Worm (Caenorhabditis elegans) whole organism, mixed stage, embryonic: ENCODE results near the gene srw-89.

Experiments used
- M03D4.4 ChIP-seq: sonication (generic microtip); optimal IDR thresholded peaks from 2 replicates; lab custom pipeline; 2017; ENCODE audit warnings: mild to moderate bottlenecking, missing genetic modification characterization, missing compliant biosample characterization
- bed-3 ChIP-seq: fragments of 200-800 bp; sonication (Bioruptor generic); optimal IDR thresholded peaks from 3 replicates; lab custom pipeline; 2018; ENCODE audit warnings: mild to moderate bottlenecking, missing genetic modification characterization, moderate library complexity, missing compliant biosample characterization
- blmp-1 ChIP-seq: fragments of 150-350 bp; optimal IDR thresholded peaks from 2 replicates; lab custom pipeline; 2014; ENCODE audit warnings: missing biosample characterization, missing genetic modification characterization
- ceh-39 ChIP-seq: fragments of 150-350 bp; optimal IDR thresholded peaks from 2 replicates; lab custom pipeline; 2014; ENCODE audit warnings: missing biosample characterization, missing genetic modification characterization
- ceh-83 ChIP-seq: fragments of 200-800 bp; sonication (Bioruptor generic); optimal IDR thresholded peaks from 2 replicates; lab custom pipeline; 2018; ENCODE audit warnings: mild to moderate bottlenecking, missing genetic modification characterization, missing compliant biosample characterization
- ces-1 ChIP-seq: fragments of 150-350 bp; optimal IDR thresholded peaks from 2 replicates; lab custom pipeline; 2014; ENCODE audit warnings: missing biosample characterization, missing genetic modification reagents, missing genetic modification characterization
- cnd-1 ChIP-seq: fragments of 200-800 bp; sonication (Bioruptor generic); optimal IDR thresholded peaks from 2 replicates; lab custom pipeline; 2018; ENCODE audit warnings: mild to moderate bottlenecking, missing genetic modification characterization, missing compliant biosample characterization
- drap-1 ChIP-seq: fragments of 200-800 bp; sonication (Bioruptor generic); optimal IDR thresholded peaks from 3 replicates; lab custom pipeline; 2018; ENCODE audit warnings: mild to moderate bottlenecking, missing genetic modification characterization, missing compliant biosample characterization
- elt-1 ChIP-seq: sonication (generic microtip); optimal IDR thresholded peaks from 2 replicates; lab custom pipeline; 2017; ENCODE audit warnings: missing genetic modification characterization, mild to moderate bottlenecking, missing compliant biosample characterization, antibody characterized with exemption, moderate library complexity, borderline replicate concordance; ENCODE audit not compliant: insufficient read depth
- elt-3 ChIP-seq: fragments of 150-350 bp; optimal IDR thresholded peaks from 2 replicates; lab custom pipeline; 2014; ENCODE audit warnings: missing biosample characterization, missing genetic modification characterization
- flh-1 ChIP-seq: fragments of 200-800 bp; sonication (Bioruptor generic); optimal IDR thresholded peaks from 2 replicates; lab custom pipeline; 2018; ENCODE audit warnings: mild to moderate bottlenecking, missing genetic modification characterization, moderate library complexity, missing compliant biosample characterization
- ham-2 ChIP-seq: fragments of 200-800 bp; sonication (Bioruptor generic); optimal IDR thresholded peaks from 2 replicates; lab custom pipeline; 2018; ENCODE audit warnings: mild to moderate bottlenecking, missing genetic modification characterization, missing compliant biosample characterization
- hlh-1 ChIP-seq: fragments of 150-350 bp; optimal IDR thresholded peaks from 2 replicates; lab custom pipeline; 2014; ENCODE audit warnings: missing biosample characterization, missing genetic modification reagents, missing genetic modification characterization
- lin-32 ChIP-seq: fragments of 200-800 bp; sonication (Bioruptor generic); optimal IDR thresholded peaks from 2 replicates; lab custom pipeline; 2018; ENCODE audit warnings: mild to moderate bottlenecking, missing genetic modification characterization, missing compliant biosample characterization
- lsy-2 ChIP-seq: fragments of 150-350 bp; optimal IDR thresholded peaks from 2 replicates; lab custom pipeline; 2014; ENCODE audit warnings: missing biosample characterization, missing genetic modification characterization
- mab-5 ChIP-seq: fragments of 150-350 bp; optimal IDR thresholded peaks from 2 replicates; lab custom pipeline; 2014; ENCODE audit warnings: missing biosample characterization, missing genetic modification characterization
- mls-2 ChIP-seq: sonication (generic microtip); optimal IDR thresholded peaks from 2 replicates; lab custom pipeline; 2016; ENCODE audit warnings: mild to moderate bottlenecking, missing genetic modification characterization, moderate library complexity, missing compliant biosample characterization
- nhr-12 ChIP-seq: fragments of 150-350 bp; optimal IDR thresholded peaks from 2 replicates; lab custom pipeline; 2014; ENCODE audit warnings: missing biosample characterization, missing genetic modification characterization
- nhr-2 ChIP-seq: fragments of 150-350 bp; optimal IDR thresholded peaks from 2 replicates; lab custom pipeline; 2014; ENCODE audit warnings: missing biosample characterization, missing genetic modification characterization
- nhr-237 ChIP-seq: fragments of 150-350 bp; optimal IDR thresholded peaks from 2 replicates; lab custom pipeline; 2014; ENCODE audit warnings: missing biosample characterization, missing genetic modification characterization
- nhr-28 ChIP-seq: fragments of 150-350 bp; optimal IDR thresholded peaks from 2 replicates; lab custom pipeline; 2014; ENCODE audit warnings: missing biosample characterization, missing genetic modification characterization
- nhr-76 ChIP-seq: sonication (generic microtip); optimal IDR thresholded peaks from 2 replicates; lab custom pipeline; 2017; ENCODE audit warnings: missing biosample characterization, missing genetic modification characterization
- pha-4 ChIP-seq: fragments of 150-350 bp; optimal IDR thresholded peaks from 2 replicates; lab custom pipeline; 2018; ENCODE audit warnings: missing biosample characterization, missing genetic modification reagents, missing genetic modification characterization
- sem-2 ChIP-seq: fragments of 200-800 bp; sonication (Bioruptor generic); optimal IDR thresholded peaks from 2 replicates; lab custom pipeline; 2018; ENCODE audit warnings: mild to moderate bottlenecking, missing genetic modification characterization, missing compliant biosample characterization
- tbx-8 ChIP-seq: fragments of 200-800 bp; sonication (Bioruptor generic); optimal IDR thresholded peaks from 2 replicates; lab custom pipeline; 2018; ENCODE audit warnings: mild to moderate bottlenecking, missing genetic modification characterization, moderate library complexity, missing compliant biosample characterization
- unc-120 ChIP-seq: sonication (generic microtip); optimal IDR thresholded peaks from 2 replicates; lab custom pipeline; 2017; ENCODE audit warnings: missing genetic modification characterization, missing compliant biosample characterization; ENCODE audit not compliant: poor library complexity, severe bottlenecking
- unc-39 ChIP-seq: fragments of 150-350 bp; optimal IDR thresholded peaks from 2 replicates; lab custom pipeline; 2014; ENCODE audit warnings: missing biosample characterization, missing genetic modification characterization
- unc-62 ChIP-seq: fragments of 150-350 bp; optimal IDR thresholded peaks from 2 replicates; lab custom pipeline; 2014; ENCODE audit warnings: missing biosample characterization, missing genetic modification reagents, missing genetic modification characterization
- zip-8 ChIP-seq: fragments of 150-350 bp; optimal IDR thresholded peaks from 2 replicates; lab custom pipeline; 2014; ENCODE audit warnings: missing biosample characterization, missing genetic modification characterization

The srw-89 gene

DNA sequence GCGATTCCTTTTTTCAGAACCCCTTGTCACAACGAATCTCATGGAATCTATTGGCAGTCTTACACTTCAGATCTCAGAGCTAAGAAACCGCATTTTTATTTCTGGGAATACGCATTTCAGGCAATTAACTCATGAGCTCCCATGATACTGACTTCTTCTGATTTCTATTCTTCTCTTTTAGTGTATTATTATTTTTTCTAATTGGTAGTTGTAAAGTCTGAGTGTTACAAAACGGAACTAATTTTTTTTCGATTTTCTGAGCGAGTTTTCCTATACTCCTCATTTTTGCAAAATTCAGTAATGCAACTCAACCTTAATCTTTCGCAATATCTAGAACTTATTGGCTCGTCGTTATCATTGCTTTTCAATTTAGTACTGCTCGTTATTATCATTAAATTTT, 42.5 kb upstream of the srw-89 start, which contains the start of gene str-82:
TSS of gene str-82 (plus strand) at position 301 of the 400 bp plus-strand sequence.
- TF ChIP-seq cnd-1 (tag; lab: Kevin White, UChicago), result no peak

DNA sequence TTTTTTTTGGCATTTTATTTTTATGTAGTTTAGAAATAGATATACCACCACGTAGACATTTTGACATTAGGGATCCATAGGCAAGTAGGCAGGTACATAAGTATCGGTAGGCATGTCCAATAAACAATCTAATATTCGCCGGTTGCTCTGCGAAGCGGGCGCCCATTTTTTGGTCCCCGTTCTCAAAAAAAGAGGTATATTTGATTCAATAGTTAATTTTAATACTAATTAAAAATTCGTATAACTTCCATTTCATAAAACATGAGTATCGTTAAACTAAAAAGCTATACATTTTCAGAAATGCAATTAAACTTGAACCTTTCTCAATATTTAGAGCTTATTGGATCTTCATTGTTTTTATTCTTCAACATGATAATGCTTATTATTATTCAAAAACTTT, 39.9 kb upstream of the srw-89 start, which contains the start of gene str-83:
TSS of gene str-83 (plus strand) at position 301 of the 400 bp plus-strand sequence.
- TF ChIP-seq elt-1 (tag; lab: Kevin White, UChicago) (no peak), unc-39 (tag; lab: Kevin White, UChicago) (no peak), M03D4.4 (tag; lab: Kevin White, UChicago) (no peak), elt-3 (no peak), nhr-237 (tag; lab: Kevin White, UChicago) (no peak), nhr-12 (tag; lab: Kevin White, UChicago) (no peak), ham-2 (no peak), lin-32 (GFP tag; lab: Kevin White, UChicago) (no peak), zip-8 (no peak), nhr-76 (tag; lab: Kevin White, UChicago) (no peak)

ce11 chrV:3979053-3979452, 37.8 kb upstream of the srw-89 start, which contains the start of gene nlp-34:
Gene nlp-34, minus strand, starts transcription at chrV:3979134.
- no peak for TF ChIP-seq nhr-76 (tag; lab: Kevin White, UChicago)
- no peak for TF ChIP-seq drap-1
- TF ChIP-seq unc-39 (tag; lab: Kevin White, UChicago), result no peak
- no peak for TF ChIP-seq mab-5 (tag; lab: Kevin White, UChicago)
- TF ChIP-seq bed-3, result no peak
- no peak for TF ChIP-seq lsy-2
- no peak for TF ChIP-seq tbx-8 (GFP tag; lab: Kevin White, UChicago)
- no peak for TF ChIP-seq ceh-39 (tag; lab: Kevin White, UChicago)
- no peak for TF ChIP-seq flh-1 (GFP tag; lab: Kevin White, UChicago)
- TF ChIP-seq ceh-83 (GFP tag; lab: Kevin White, UChicago), result no peak
- TF ChIP-seq nhr-2 (tag; lab: Kevin White, UChicago), result no peak
- no peak for TF ChIP-seq ces-1 (GFP tag; lab: Kevin White, UChicago)
- TF ChIP-seq mls-2 (tag; lab: Kevin White, UChicago), result no peak
- no peak for TF ChIP-seq unc-62 (GFP tag; lab: Kevin White, UChicago)
- no peak for TF ChIP-seq ham-2
- TF ChIP-seq cnd-1 (tag; lab: Kevin White, UChicago), result no peak

- no peak for TF ChIP-seq unc-120
- peak; percentile 15 for TF ChIP-seq nhr-237 (tag; lab: Kevin White, UChicago)
- no peak for TF ChIP-seq nhr-12 (tag; lab: Kevin White, UChicago)
- no peak for TF ChIP-seq lsy-2
- TF ChIP-seq elt-1 (tag; lab: Kevin White, UChicago), result peak; percentile 13
- TF ChIP-seq elt-3, result peak; percentile 93
- no peak for TF ChIP-seq pha-4 (tag; lab: Kevin White, UChicago)
- TF ChIP-seq nhr-28 (tag; lab: Kevin White, UChicago), result no peak
- TF ChIP-seq tbx-8 (GFP tag; lab: Kevin White, UChicago), result no peak
Measured at ce11 chrV:3979819-3980218, 37.1 kb upstream of the srw-89 start, which contains the start of gene nlp-31. Gene nlp-31, plus strand, starts transcription at chrV:3980055.

- TF ChIP-seq hlh-1 (tag; lab: Kevin White, UChicago) (no peak), tbx-8 (GFP tag; lab: Kevin White, UChicago) (no peak), nhr-2 (tag; lab: Kevin White, UChicago) (no peak), M03D4.4 (tag; lab: Kevin White, UChicago) (no peak), nhr-12 (tag; lab: Kevin White, UChicago) (no peak), unc-39 (tag; lab: Kevin White, UChicago) (no peak), ceh-83 (GFP tag; lab: Kevin White, UChicago) (no peak), blmp-1 (tag; lab: Kevin White, UChicago) (no peak), sem-2 (GFP tag; lab: Kevin White, UChicago) (no peak), unc-120 (no peak), elt-1 (tag; lab: Kevin White, UChicago) (no peak), ces-1 (GFP tag; lab: Kevin White, UChicago) (no peak), bed-3 (no peak), elt-3 (no peak), mls-2 (tag; lab: Kevin White, UChicago) (no peak), nhr-76 (tag; lab: Kevin White, UChicago) (no peak), zip-8 (no peak), nhr-237 (tag; lab: Kevin White, UChicago) (no peak), drap-1 (no peak), cnd-1 (tag; lab: Kevin White, UChicago) (no peak)
Measured at ce11 chrV:3980228-3980933, 36.5 kb upstream of the srw-89 start.
